Worm (Caenorhabditis elegans) whole organism, L3 larva: ENCODE results near the gene daao-1.

ENCODE experiments used
- R02D3.7 ChIP-seq: fragments of 150-350 bp; optimal IDR thresholded peaks from 2 replicates; lab custom pipeline; 2014; ENCODE audit warnings: missing biosample characterization, missing genetic modification characterization
- ZK546.5 ChIP-seq: sonication (generic microtip); optimal IDR thresholded peaks from 2 replicates; lab custom pipeline; 2017; ENCODE audit warnings: missing biosample characterization, missing genetic modification characterization
- ama-1 ChIP-seq: fragments of 150-350 bp; optimal IDR thresholded peaks from 2 replicates; lab custom pipeline; 2018
- ceh-9 ChIP-seq: sonication (generic microtip); optimal IDR thresholded peaks from 2 replicates; lab custom pipeline; 2018; ENCODE audit warnings: missing biosample characterization, missing genetic modification characterization
- elt-1 ChIP-seq: fragments of 150-350 bp; optimal IDR thresholded peaks from 2 replicates; lab custom pipeline; 2014; ENCODE audit warnings: missing biosample characterization, missing genetic modification characterization
- fos-1 ChIP-seq: fragments of 150-350 bp; optimal IDR thresholded peaks from 2 replicates; lab custom pipeline; 2014; ENCODE audit warnings: missing biosample characterization, missing genetic modification characterization
- lin-15B ChIP-seq: fragments of 150-350 bp; optimal IDR thresholded peaks from 2 replicates; lab custom pipeline; 2014; ENCODE audit warnings: missing biosample characterization, missing genetic modification characterization
- nhr-28 ChIP-seq: fragments of 150-350 bp; optimal IDR thresholded peaks from 2 replicates; lab custom pipeline; 2014; ENCODE audit warnings: missing biosample characterization, missing genetic modification characterization
- unc-62 ChIP-seq: fragments of 150-350 bp; sonication (generic microtip); optimal IDR thresholded peaks from 4 replicates; lab custom pipeline; 2014; ENCODE audit warnings: missing biosample characterization, missing genetic modification reagents, missing genetic modification characterization

- TF ChIP-seq ceh-9 (tag; lab: Kevin White, UChicago) (no peak), fos-1 (tag; lab: Kevin White, UChicago) (no peak), unc-62 (GFP tag; lab: Kevin White, UChicago) (no peak), elt-1 (tag; lab: Kevin White, UChicago) (no peak), nhr-28 (no peak), ama-1 (lab: Kevin White, UChicago) (no peak), R02D3.7 (tag; lab: Kevin White, UChicago) (no peak), ZK546.5 (no peak), lin-15B (tag; lab: Kevin White, UChicago) (no peak)
Observed at ce11 chrIV:2597417-2597816, 16.6 kb upstream of the daao-1 start, which contains the start of gene Y69A2AR.47.
